Fruit fly (Drosophila melanogaster) S2 (cell line): ENCODE results near the gene CG31388.

Source experiments
- CG8478 ChIP-seq: fragments of >200 bp; optimal IDR thresholded peaks from 2 replicates; lab custom pipeline; 2018
- CTCF ChIP-seq, 2 experiments: fragments of >200 bp; optimal IDR thresholded peaks; 2 replicates each; lab custom pipeline; 2018

Gene CG31388

DNA sequence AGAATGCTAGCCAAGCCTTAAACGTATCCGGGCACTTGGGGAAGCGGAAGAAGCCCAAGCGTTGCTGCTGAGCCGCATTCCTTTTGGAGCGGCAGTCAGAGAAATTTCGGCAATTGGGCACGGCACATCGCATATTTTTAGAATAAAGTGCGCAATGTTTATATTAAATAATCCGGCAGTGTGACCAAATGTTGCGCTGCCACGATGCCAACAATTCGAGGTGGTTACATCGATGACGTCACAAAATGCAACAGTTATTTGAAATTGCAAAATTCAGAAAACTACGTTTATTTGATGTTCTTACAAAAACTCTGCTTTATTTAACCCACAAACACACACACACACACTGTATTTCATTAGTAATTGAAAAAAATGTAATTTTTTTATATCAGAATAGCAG lies 17.7 kb upstream of the CG31388 start, which contains the start of gene CG6689:
TSS of gene CG6689 (minus strand) at position 182 of the 400 bp plus-strand sequence.
- TF ChIP-seq CTCF (optimal IDR thresholded peaks at IDR 0.05; lab: Kevin White, UChicago) (no peak), CG8478 (lab: Kevin White, UChicago) (no peak)

DNA sequence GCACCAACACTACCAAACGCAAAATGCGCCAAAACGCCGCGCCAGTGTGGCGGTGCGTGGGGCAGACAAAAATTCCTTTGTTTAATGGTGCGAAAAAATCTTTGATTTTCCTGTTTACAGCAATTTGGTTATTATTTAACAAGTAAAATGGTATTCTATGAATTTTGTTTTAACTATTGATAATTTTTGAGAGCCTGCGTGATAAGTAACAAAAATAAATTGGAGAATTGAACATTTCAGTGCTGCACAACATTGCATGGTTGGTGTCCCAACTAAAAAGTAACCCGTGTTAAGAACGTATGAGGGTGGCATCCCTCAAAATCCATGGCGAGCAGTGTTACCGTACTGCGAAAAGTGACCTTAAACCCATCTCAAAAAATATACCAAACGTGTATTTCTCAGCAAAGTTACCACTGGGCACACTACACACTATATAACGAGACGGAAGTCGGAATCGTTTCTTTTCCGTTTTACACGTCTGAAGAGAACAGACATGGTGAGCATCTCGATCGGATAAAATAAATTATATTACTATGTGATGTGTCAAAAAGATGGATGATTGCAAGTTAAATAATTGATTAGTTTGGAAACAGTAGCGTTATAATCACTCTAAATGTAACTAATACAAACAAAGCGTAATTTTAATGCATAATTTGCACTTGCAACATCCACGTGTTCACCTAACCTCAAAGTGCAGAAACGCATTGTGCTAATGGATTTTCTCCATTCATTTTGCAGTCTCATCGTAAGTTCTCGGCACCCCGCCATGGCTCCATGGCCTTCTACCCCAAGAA lies 16.0 kb upstream of the CG31388 start, which contains the start of the genes CG6693 and RpL3:
TSS of gene CG6693 (minus strand) at position 203 of the 794 bp plus-strand sequence.
TSS of gene RpL3 (plus strand) at position 458 of the 794 bp plus-strand sequence.
- TF ChIP-seq CG8478 (lab: Kevin White, UChicago): no peak
- peak; percentile 63 to 66 for TF ChIP-seq CTCF (optimal IDR thresholded peaks at IDR 0.05; lab: Kevin White, UChicago)

DNA sequence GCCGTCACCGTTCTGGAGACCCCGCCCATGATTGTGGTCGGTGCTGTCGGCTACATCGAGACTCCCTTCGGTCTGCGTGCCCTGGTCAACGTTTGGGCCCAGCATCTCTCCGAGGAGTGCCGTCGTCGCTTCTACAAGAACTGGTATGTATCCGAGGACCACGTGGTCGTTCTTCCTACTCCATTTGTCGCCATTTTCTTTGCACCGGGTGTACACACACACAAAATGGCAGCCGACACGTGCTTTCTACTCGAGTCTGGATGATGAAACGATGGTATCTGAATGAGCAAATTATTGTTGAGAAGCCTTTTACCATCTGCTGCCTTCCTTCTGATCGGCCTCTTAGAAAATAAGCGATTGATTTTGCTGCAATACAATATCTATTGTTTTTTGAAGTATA lies 15.0 kb upstream of the CG31388 start:
- no peak for TF ChIP-seq CTCF (optimal IDR thresholded peaks at IDR 0.05; lab: Kevin White, UChicago)
- TF ChIP-seq CG8478 (lab: Kevin White, UChicago): no peak

DNA sequence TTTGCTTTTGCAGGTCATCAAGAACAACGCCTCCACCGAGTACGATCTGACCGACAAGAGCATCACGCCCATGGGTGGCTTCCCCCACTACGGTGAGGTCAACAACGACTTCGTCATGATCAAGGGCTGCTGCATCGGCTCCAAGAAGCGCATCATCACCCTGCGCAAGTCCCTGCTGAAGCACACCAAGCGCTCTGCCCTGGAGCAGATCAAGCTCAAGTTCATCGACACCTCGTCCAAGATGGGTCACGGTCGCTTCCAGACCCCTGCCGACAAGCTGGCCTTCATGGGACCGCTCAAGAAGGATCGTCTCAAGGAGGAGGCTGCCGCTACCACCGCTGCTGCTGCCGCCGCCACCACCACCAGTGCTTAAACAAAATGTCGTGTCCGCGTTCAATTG lies 13.1 kb upstream of the CG31388 start:
- no peak for TF ChIP-seq CG8478 (lab: Kevin White, UChicago)
- TF ChIP-seq CTCF (optimal IDR thresholded peaks at IDR 0.05; lab: Kevin White, UChicago): no peak

DNA sequence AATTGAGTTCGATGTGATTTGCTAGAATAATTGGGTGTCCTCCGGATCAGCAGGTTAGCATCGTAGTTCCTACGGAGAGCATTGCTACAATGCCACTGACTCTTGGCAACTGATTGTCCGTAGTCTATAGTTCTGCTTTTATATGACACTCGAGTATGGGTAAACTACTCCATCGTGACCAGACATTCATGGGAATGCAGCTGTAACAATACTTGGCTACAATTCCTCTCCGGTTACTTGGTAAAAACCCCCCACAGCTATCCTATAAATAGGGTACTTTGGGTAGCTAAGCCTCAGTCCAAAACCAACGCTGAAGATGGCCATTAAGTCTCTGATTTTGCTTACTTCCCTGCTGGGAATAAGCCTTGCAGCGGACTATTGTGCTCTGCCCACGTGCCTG lies 12.4 kb upstream of the CG31388 start, which contains the start of gene scpr-C:
TSS of gene scpr-C (plus strand) at position 301 of the 400 bp plus-strand sequence.
- TF ChIP-seq CTCF (optimal IDR thresholded peaks at IDR 0.05; lab: Kevin White, UChicago): no peak
- TF ChIP-seq CG8478 (lab: Kevin White, UChicago): no peak

DNA sequence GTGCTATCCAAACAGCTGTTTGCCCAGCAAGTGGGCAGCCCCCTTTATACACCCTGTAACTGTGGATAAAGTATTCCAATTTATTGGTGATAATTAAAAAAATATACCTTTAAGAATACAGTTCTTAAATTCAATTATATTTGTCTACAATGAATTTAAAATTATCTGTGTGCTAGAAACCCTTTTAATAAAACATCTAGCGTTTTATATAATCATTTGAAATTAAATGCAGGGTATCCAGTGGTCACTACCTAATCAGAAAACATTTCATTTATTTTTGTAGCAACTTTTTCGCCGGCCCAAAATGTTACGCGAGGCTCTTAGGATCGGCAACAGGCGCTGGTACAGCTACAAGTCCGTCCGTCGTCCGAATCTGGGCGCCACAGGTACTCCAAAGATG lies 11.1 kb upstream of the CG31388 start, which contains the start of gene CG17726:
TSS of gene CG17726 (plus strand) at position 267 of the 400 bp plus-strand sequence.
- TF ChIP-seq CG8478 (lab: Kevin White, UChicago) (no peak), CTCF (optimal IDR thresholded peaks at IDR 0.05; lab: Kevin White, UChicago) (no peak)

DNA sequence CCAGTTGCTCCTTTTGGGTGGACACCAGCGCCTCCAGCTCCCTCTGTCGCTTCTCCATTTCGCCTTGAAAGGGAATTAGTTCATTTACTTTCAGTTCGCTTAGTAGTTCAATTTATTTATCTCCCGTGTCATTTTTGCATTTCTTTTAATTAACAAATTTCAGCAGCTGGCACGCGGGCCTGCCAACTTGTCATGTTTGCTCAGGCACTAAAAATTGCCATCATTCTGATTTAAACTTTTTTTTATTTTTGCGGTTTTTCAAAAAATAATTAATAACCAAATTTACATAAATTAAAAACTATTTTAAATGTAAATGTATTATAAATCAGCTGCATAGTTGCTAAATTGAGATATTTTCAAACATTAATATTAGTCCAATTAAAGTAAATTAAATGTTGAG lies 7.2 kb upstream of the CG31388 start, which contains the start of gene GCC88:
TSS of gene GCC88 (minus strand) at position 209 of the 400 bp plus-strand sequence.
- TF ChIP-seq CG8478 (lab: Kevin White, UChicago): no peak

DNA sequence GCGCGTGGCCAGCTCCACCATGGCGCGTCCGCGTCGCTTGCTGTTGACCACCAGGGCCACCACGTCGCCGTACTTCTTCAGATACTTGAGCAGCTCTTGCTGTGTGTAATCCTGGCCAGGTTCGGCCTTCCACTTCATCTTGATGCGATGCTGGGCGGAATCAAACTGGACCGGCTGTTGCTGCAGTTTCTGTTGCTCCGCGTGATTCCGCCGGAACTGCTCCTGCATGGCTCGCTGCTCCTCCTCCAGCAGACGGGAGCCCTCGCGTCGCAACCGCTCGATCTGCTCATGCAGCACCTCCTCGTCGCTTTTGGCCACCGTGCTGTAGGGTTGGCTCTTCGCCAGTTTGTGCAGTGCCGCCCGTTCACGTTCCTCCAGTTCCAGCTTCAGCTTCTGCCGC lies 6.6 kb upstream of the CG31388 start:
- TF ChIP-seq CTCF (optimal IDR thresholded peaks at IDR 0.05; lab: Kevin White, UChicago) (no peak), CG8478 (lab: Kevin White, UChicago) (no peak)

DNA sequence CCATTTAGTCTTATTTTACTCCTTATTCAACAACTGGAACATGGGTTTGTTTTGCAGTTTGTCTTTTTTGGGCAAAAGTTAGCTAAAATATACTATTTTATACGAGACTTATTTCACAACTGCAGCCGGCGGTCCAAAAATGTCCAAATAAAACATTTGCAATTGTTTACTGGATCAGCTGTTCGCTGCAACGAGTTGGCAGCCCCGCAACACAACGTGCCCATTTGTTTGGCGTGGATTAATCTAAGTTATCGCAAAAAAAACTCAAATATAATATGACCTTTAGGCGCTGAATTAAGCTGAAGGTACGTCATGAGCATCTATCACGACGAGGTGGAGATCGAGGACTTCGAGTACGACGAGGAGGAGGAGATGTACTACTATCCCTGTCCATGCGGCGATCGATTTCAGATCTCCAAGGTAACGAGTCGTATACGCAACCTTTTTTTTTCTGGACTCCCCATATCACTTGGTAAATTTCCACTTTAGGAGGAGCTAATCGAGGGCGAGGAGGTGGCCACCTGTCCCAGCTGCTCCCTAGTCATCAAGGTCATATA lies 5.8 kb upstream of the CG31388 start, which contains the start of the genes CG17187 and Dph3:
TSS of gene CG17187 (minus strand) at position 175 of the 557 bp plus-strand sequence.
TSS of gene Dph3 (plus strand) at position 208 of the 557 bp plus-strand sequence.
- TF ChIP-seq CTCF (optimal IDR thresholded peaks at IDR 0.05; lab: Kevin White, UChicago) (no peak), CG8478 (lab: Kevin White, UChicago) (no peak)

DNA sequence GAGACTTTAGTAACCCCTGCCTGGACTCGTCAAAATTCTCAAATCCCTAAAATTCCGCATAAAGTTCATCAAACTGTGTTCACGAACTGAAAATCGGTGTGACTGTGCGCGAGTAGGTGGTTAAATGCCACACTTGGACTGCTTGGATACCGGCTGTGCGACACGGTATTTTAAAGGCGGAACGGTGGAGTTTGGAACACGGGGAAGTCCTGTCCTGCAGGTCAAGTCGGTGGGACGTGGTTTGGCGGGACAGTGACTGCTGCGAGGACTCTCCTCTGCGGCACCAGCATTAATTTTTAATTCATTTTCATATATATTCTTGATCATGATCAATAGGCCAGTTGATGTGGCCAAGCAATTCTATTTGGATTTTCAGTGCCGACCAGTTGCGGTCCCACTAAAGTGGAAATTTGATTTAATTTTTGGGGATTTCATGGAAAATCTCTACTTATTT lies 2.7 kb upstream of the CG31388 start, which contains the start of the genes Arfip and CG17721:
TSS of gene Arfip (minus strand) at position 96 of the 454 bp plus-strand sequence.
TSS of gene CG17721 (plus strand) at position 223 of the 454 bp plus-strand sequence.
- no peak for TF ChIP-seq CG8478 (lab: Kevin White, UChicago)
- TF ChIP-seq CTCF (optimal IDR thresholded peaks at IDR 0.05; lab: Kevin White, UChicago): peak in 1 of 2 experiments; percentile 11

DNA sequence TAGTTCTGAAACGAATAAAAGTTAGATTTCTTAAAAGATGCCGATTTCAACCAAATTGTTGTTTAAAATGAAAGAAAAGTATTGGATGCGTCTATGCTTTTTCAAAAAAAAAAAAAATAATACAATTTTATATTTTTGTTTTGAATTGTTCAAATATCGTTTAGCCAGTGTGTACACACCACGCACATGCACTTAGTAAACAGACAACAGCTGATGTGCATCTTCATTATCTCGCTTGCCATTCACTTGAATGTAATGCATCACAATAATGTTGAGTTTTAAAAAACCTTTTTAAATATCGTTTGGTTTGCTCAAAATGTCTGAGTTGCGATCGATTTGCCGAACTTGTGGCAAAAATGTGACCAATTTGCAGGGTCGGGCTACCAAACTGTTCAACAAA lies 1.6 kb upstream of the CG31388 start, which contains the start of gene CG31441:
TSS of gene CG31441 (plus strand) at position 246 of the 400 bp plus-strand sequence.
- no peak for TF ChIP-seq CTCF (optimal IDR thresholded peaks at IDR 0.05; lab: Kevin White, UChicago)
- TF ChIP-seq CG8478 (lab: Kevin White, UChicago): no peak

DNA sequence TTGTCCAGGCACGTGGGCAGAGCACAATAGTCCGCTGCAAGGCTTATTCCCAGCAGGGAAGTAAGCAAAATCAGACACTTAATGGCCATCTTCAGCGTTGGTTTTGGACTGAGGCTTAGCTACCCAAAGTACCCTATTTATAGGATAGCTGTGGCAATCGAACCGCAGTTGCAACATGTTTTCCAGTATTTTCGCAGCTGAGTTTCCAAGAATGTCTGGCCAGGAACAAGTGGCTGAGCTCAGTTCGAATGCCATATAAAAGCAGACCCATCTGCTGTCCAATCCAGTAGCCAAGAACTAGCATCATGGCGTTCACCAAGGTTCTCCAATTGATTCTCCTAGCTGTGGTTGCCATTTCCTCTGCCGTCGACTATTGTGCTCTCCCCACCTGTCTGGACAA lies 3.3 kb downstream of the CG31388 start, which contains the start of the genes scpr-B and scpr-A:
TSS of gene scpr-B (minus strand) at position 101 of the 400 bp plus-strand sequence.
TSS of gene scpr-A (plus strand) at position 293 of the 400 bp plus-strand sequence.
- TF ChIP-seq CTCF (optimal IDR thresholded peaks at IDR 0.05; lab: Kevin White, UChicago) (no peak), CG8478 (lab: Kevin White, UChicago) (no peak)

DNA sequence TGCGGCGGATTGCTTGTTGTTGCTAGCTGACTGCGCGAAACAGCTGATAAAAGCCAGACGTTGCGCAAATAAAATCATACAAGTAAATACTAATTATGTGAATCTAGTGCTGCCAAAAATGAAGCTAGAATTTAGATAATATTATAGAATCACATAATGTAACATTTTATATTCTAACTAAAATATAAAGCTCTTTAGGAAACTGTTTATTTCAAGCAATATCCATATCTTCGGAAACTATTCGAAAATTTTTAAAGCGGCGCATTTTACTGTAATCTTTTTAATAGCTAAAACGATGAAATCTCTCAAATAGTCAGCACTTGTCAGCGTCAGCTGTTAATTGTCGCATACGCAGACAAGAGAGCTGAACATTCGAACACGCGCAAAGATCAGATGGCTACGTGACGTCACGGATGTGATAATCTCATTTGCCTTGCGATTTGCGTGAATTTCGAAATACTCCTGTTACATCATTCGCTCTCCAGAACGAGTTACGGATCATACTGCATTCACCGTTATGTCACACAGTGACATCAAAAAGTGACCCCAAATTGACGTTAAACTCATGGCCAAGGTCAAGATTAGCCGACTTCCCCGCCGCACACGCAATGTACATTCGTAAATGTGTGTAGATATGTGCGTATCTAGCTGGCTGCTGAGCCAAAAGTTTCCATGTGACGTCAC lies 5.6 kb downstream of the CG31388 start:
- no peak for TF ChIP-seq CTCF (optimal IDR thresholded peaks at IDR 0.05; lab: Kevin White, UChicago)
- TF ChIP-seq CG8478 (lab: Kevin White, UChicago): no peak
